Worm (Caenorhabditis elegans) whole organism, L3 larva: ENCODE results near the gene tni-3.

Source experiments
- ZK546.5 ChIP-seq: sonication (generic microtip); optimal IDR thresholded peaks from 2 replicates; lab custom pipeline; 2017; ENCODE audit warnings: missing biosample characterization, missing genetic modification characterization
- ama-1 ChIP-seq: fragments of 150-350 bp; optimal IDR thresholded peaks from 2 replicates; lab custom pipeline; 2018
- ceh-16 ChIP-seq: sonication (generic microtip); optimal IDR thresholded peaks from 2 replicates; lab custom pipeline; 2017; ENCODE audit warnings: missing biosample characterization, missing genetic modification characterization
- ceh-82 ChIP-seq: fragments of 150-350 bp; optimal IDR thresholded peaks from 2 replicates; lab custom pipeline; 2014; ENCODE audit warnings: missing biosample characterization, missing genetic modification characterization
- ceh-9 ChIP-seq: sonication (generic microtip); optimal IDR thresholded peaks from 2 replicates; lab custom pipeline; 2018; ENCODE audit warnings: missing biosample characterization, missing genetic modification characterization
- daf-12 ChIP-seq: fragments of 150-350 bp; optimal IDR thresholded peaks from 2 replicates; lab custom pipeline; 2014; ENCODE audit warnings: missing biosample characterization, missing genetic modification reagents, missing genetic modification characterization
- egl-27 ChIP-seq: sonication (generic microtip); optimal IDR thresholded peaks from 4 replicates; lab custom pipeline; 2017; ENCODE audit warnings: missing biosample characterization, missing genetic modification reagents, missing genetic modification characterization
- egl-5 ChIP-seq: fragments of 150-350 bp; optimal IDR thresholded peaks from 2 replicates; lab custom pipeline; 2017; ENCODE audit warnings: missing biosample characterization, missing genetic modification reagents, missing genetic modification characterization, inconsistent platforms
- elt-1 ChIP-seq: fragments of 150-350 bp; optimal IDR thresholded peaks from 2 replicates; lab custom pipeline; 2014; ENCODE audit warnings: missing biosample characterization, missing genetic modification characterization
- elt-2 ChIP-seq: sonication (generic microtip); optimal IDR thresholded peaks from 2 replicates; lab custom pipeline; 2016; ENCODE audit warnings: missing genetic modification reagents, mild to moderate bottlenecking, missing genetic modification characterization, missing compliant biosample characterization
- elt-3 ChIP-seq, 3 experiments: fragments of 150-350 bp in 1 of 3; sonication (generic microtip) in 2 of 3; optimal IDR thresholded peaks; 2 replicates in 2 of 3; 4 replicates in 1 of 3; lab custom pipeline; 2014 to 2017; ENCODE audit warnings: missing biosample characterization in 3 of 3, missing genetic modification characterization in 3 of 3
- eor-1 ChIP-seq, 2 experiments: fragments of 150-350 bp; optimal IDR thresholded peaks; 2 replicates each; lab custom pipeline; 2014 to 2018; ENCODE audit warnings: missing biosample characterization in 2 of 2, missing genetic modification characterization in 2 of 2
- fos-1 ChIP-seq: fragments of 150-350 bp; optimal IDR thresholded peaks from 2 replicates; lab custom pipeline; 2014; ENCODE audit warnings: missing biosample characterization, missing genetic modification characterization
- hmg-11 ChIP-seq: sonication (generic microtip); optimal IDR thresholded peaks from 2 replicates; lab custom pipeline; 2016; ENCODE audit warnings: missing genetic modification characterization, missing compliant biosample characterization
- jun-1 ChIP-seq: fragments of 150-350 bp; optimal IDR thresholded peaks from 2 replicates; lab custom pipeline; 2014; ENCODE audit warnings: missing biosample characterization, missing genetic modification reagents, missing genetic modification characterization
- lin-15B ChIP-seq: fragments of 150-350 bp; optimal IDR thresholded peaks from 2 replicates; lab custom pipeline; 2014; ENCODE audit warnings: missing biosample characterization, missing genetic modification characterization
- lin-39 ChIP-seq: fragments of 150-350 bp; optimal IDR thresholded peaks from 2 replicates; lab custom pipeline; 2018; ENCODE audit warnings: missing biosample characterization, missing genetic modification reagents, missing genetic modification characterization
- mml-1 ChIP-seq: fragments of 150-350 bp; sonication (generic microtip); optimal IDR thresholded peaks from 3 replicates; lab custom pipeline; 2014; ENCODE audit warnings: missing biosample characterization, missing genetic modification characterization
- nhr-23 ChIP-seq: fragments of 150-350 bp; optimal IDR thresholded peaks from 2 replicates; lab custom pipeline; 2014; ENCODE audit warnings: missing biosample characterization, missing genetic modification reagents, missing genetic modification characterization
- nhr-237 ChIP-seq: fragments of 150-350 bp; optimal IDR thresholded peaks from 2 replicates; lab custom pipeline; 2014; ENCODE audit warnings: missing biosample characterization, missing genetic modification characterization
- nhr-25 ChIP-seq: sonication (generic microtip); optimal IDR thresholded peaks from 2 replicates; lab custom pipeline; 2017; ENCODE audit warnings: missing biosample characterization, missing genetic modification characterization
- nhr-28 ChIP-seq: fragments of 150-350 bp; optimal IDR thresholded peaks from 2 replicates; lab custom pipeline; 2014; ENCODE audit warnings: missing biosample characterization, missing genetic modification characterization
- nhr-43 ChIP-seq: sonication (generic microtip); optimal IDR thresholded peaks from 2 replicates; lab custom pipeline; 2016; ENCODE audit warnings: mild to moderate bottlenecking, missing genetic modification characterization, missing compliant biosample characterization; ENCODE audit not compliant: poor library complexity, severe bottlenecking
- nhr-67 ChIP-seq: fragments of 150-350 bp; optimal IDR thresholded peaks from 2 replicates; lab custom pipeline; 2014; ENCODE audit warnings: missing biosample characterization, missing genetic modification characterization
- nhr-76 ChIP-seq: fragments of 150-350 bp; sonication (generic microtip); optimal IDR thresholded peaks from 5 replicates; lab custom pipeline; 2014; ENCODE audit warnings: missing biosample characterization, missing genetic modification characterization
- nhr-77 ChIP-seq: fragments of 150-350 bp; optimal IDR thresholded peaks from 2 replicates; lab custom pipeline; 2014; ENCODE audit warnings: missing biosample characterization, missing genetic modification characterization
- pha-4 ChIP-seq: fragments of 150-350 bp; optimal IDR thresholded peaks from 2 replicates; lab custom pipeline; 2014; ENCODE audit warnings: missing biosample characterization, missing genetic modification reagents, missing genetic modification characterization
- pqm-1 ChIP-seq: fragments of 150-350 bp; optimal IDR thresholded peaks from 2 replicates; lab custom pipeline; 2017; ENCODE audit warnings: missing biosample characterization, missing genetic modification characterization, inconsistent platforms
- skn-1 ChIP-seq: fragments of 150-350 bp; optimal IDR thresholded peaks from 2 replicates; lab custom pipeline; 2014; ENCODE audit warnings: missing biosample characterization, missing genetic modification characterization
- snpc-4 ChIP-seq: fragments of 150-350 bp; optimal IDR thresholded peaks from 2 replicates; lab custom pipeline; 2014; ENCODE audit warnings: missing biosample characterization, missing genetic modification characterization
- tbx-2 ChIP-seq: sonication (generic microtip); optimal IDR thresholded peaks from 2 replicates; lab custom pipeline; 2016; ENCODE audit warnings: mild to moderate bottlenecking, missing genetic modification characterization, missing compliant biosample characterization
- unc-39 ChIP-seq: sonication (generic microtip); optimal IDR thresholded peaks from 4 replicates; lab custom pipeline; 2017; ENCODE audit warnings: missing biosample characterization, missing genetic modification characterization
- ztf-11 ChIP-seq: fragments of 150-350 bp; optimal IDR thresholded peaks from 2 replicates; lab custom pipeline; 2014; ENCODE audit warnings: missing biosample characterization, missing genetic modification characterization
- ztf-4 ChIP-seq: fragments of 150-350 bp; optimal IDR thresholded peaks from 2 replicates; lab custom pipeline; 2014; ENCODE audit warnings: missing biosample characterization, missing genetic modification characterization

tni-3 gene

ce11 chrV:16842941-16843340 is 8.0 kb upstream of the tni-3 start, which contains the start of gene clec-25:
TSS of gene clec-25 (plus strand) at chrV:16843241.
- TF ChIP-seq skn-1 (tag; lab: Kevin White, UChicago) = no peak
- TF ChIP-seq nhr-76 (tag; lab: Kevin White, UChicago) = no peak
- TF ChIP-seq daf-12 (tag; lab: Kevin White, UChicago) = no peak
- TF ChIP-seq egl-27 (tag; lab: Kevin White, UChicago) = no peak
- no peak for TF ChIP-seq nhr-28 (tag; lab: Kevin White, UChicago)
- TF ChIP-seq ceh-16 = no peak
- TF ChIP-seq, all 47 proteins: peak for 0

DNA sequence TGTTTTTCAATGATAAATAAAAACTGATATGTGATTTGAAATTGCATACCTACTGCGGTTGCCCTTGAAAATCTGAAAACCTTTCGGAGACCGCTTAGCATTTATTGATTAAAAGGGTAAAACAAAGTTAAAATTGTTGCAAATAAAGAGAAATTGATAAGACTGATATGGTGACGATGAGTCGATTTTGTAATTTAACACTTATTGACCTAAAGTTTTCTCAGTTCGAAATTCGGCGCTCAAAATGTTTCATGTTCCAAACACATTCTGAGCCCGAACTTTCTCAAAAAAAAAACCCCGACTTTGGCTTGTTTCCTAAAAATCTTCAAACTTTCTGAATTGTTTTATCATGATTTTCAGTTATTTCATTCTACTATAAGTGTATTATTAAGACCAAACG is 6.0 kb upstream of the tni-3 start, which contains the start of gene clec-40:
Gene clec-40, minus strand, starts transcription at position 101 of the 400 bp plus-strand sequence.
- TF ChIP-seq fos-1 (tag; lab: Kevin White, UChicago) (no peak), lin-39 (tag; lab: Kevin White, UChicago) (no peak), daf-12 (tag; lab: Kevin White, UChicago) (no peak), nhr-25 (tag; lab: Kevin White, UChicago) (no peak), eor-1 (tag; optimal IDR thresholded peaks at IDR 0.05; lab: Kevin White, UChicago) (no peak), ztf-11 (tag; lab: Kevin White, UChicago) (no peak), ceh-9 (tag; lab: Kevin White, UChicago) (no peak), snpc-4 (tag; lab: Kevin White, UChicago) (no peak), tbx-2 (no peak), nhr-43 (tag; lab: Kevin White, UChicago) (no peak), jun-1 (tag; lab: Kevin White, UChicago) (no peak)

- TF ChIP-seq elt-2 (tag; lab: Kevin White, UChicago) (peak; percentile 90), pha-4 (tag; lab: Kevin White, UChicago) (no peak), jun-1 (tag; lab: Kevin White, UChicago) (peak; percentile 66), pqm-1 (peak; percentile 64)
These were observed 5.4 kb upstream of the tni-3 start for ce11 chrV:16840283-16840682.

ce11 chrV:16838435-16838834 is 3.5 kb upstream of the tni-3 start:
- TF ChIP-seq elt-1 = no peak
- TF ChIP-seq daf-12 (tag; lab: Kevin White, UChicago) = no peak
- TF ChIP-seq nhr-43 (tag; lab: Kevin White, UChicago) = no peak
- TF ChIP-seq nhr-237 = no peak
- TF ChIP-seq ztf-4 (tag; lab: Kevin White, UChicago) = no peak
- no peak for TF ChIP-seq nhr-77
- TF ChIP-seq lin-39 (tag; lab: Kevin White, UChicago) = no peak
- no peak for TF ChIP-seq fos-1 (tag; lab: Kevin White, UChicago)
- no peak for TF ChIP-seq egl-5 (tag; lab: Kevin White, UChicago)

ce11 chrV:16836100-16836499 is 1.2 kb upstream of the tni-3 start:
- no peak for TF ChIP-seq nhr-67 (tag; lab: Kevin White, UChicago)
- no peak for TF ChIP-seq nhr-237
- TF ChIP-seq elt-3 (tag; optimal IDR thresholded peaks at IDR 0.05; lab: Kevin White, UChicago) = no peak
- TF ChIP-seq ama-1 = no peak
- no peak for TF ChIP-seq daf-12 (tag; lab: Kevin White, UChicago)
- no peak for TF ChIP-seq elt-2 (tag; lab: Kevin White, UChicago)
- no peak for TF ChIP-seq nhr-25 (tag; lab: Kevin White, UChicago)
- TF ChIP-seq ztf-11 (tag; lab: Kevin White, UChicago) = no peak
- TF ChIP-seq nhr-23 = no peak
- TF ChIP-seq ZK546.5 (tag; lab: Kevin White, UChicago) = no peak
- TF ChIP-seq ceh-82 (tag; lab: Kevin White, UChicago) = no peak
- TF ChIP-seq unc-39 (tag; lab: Kevin White, UChicago) = no peak

DNA sequence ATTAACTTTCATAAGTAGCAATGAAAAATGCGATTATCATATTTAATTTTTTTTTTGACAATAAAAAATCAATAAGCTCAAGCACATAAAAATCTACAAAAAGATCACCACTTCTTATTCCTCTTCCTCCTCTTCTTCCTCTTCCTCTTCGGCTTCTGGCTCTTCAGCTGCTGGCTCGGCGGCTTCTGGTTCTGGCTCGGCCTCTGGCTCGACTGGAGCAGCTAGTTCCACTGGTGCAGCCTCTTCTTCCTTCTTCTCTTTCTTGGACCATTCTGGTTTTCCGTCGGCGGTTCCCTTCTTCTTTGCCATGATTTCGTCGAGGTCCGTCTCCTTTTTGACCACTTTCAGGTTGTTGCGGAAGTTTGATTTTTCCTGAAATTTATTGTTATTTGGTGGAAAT is 1.3 kb downstream of the tni-3 start:
- TF ChIP-seq nhr-28 (tag; lab: Kevin White, UChicago) (no peak), skn-1 (tag; lab: Kevin White, UChicago) (no peak), hmg-11 (no peak), lin-39 (tag; lab: Kevin White, UChicago) (no peak), lin-15B (no peak), elt-2 (tag; lab: Kevin White, UChicago) (no peak), pha-4 (tag; lab: Kevin White, UChicago) (no peak), nhr-43 (tag; lab: Kevin White, UChicago) (no peak), ztf-11 (tag; lab: Kevin White, UChicago) (no peak), mml-1 (tag; lab: Kevin White, UChicago) (no peak), nhr-23 (no peak)
